Worm (Caenorhabditis elegans) whole organism, L4 larva: Measurements from ENCODE around the gene R07E5.17.
"Not testable (repeated sequence)": the region's sequence is repeated elsewhere in the genome, so short reads cannot be mapped to it uniquely, and the experiment has no call there.

Source experiments
- D1046.2 ChIP-seq: fragments of 200-800 bp; sonication (Bioruptor generic); IDR thresholded peaks from 2 replicates; pipeline ENCODE4 v1.3.6; 2022; ENCODE audit warnings: missing genetic modification characterization, missing compliant biosample characterization
- F10B5.3 ChIP-seq: sonication (generic microtip); optimal IDR thresholded peaks from 2 replicates; lab custom pipeline; 2016; ENCODE audit warnings: mild to moderate bottlenecking, missing genetic modification characterization, missing compliant biosample characterization
- F44E2.7 ChIP-seq: fragments of 200-800 bp; sonication (Bioruptor generic); IDR thresholded peaks from 2 replicates; pipeline ENCODE4 v2.1.2; 2022; ENCODE audit warnings: missing genetic modification characterization, missing compliant biosample characterization
- F49E8.2 ChIP-seq: sonication (generic microtip); optimal IDR thresholded peaks from 2 replicates; lab custom pipeline; 2016; ENCODE audit warnings: missing compliant biosample characterization, mild to moderate bottlenecking, missing genetic modification characterization, borderline replicate concordance
- Y105C5A.15 ChIP-seq: fragments of 200-800 bp; sonication (Bioruptor generic); IDR thresholded peaks from 2 replicates; pipeline ENCODE4 v1.3.6; 2022; ENCODE audit warnings: missing genetic modification characterization, missing compliant biosample characterization
- Y48G9A.11 ChIP-seq: fragments of 200-800 bp; sonication (Bioruptor generic); IDR thresholded peaks from 2 replicates; pipeline ENCODE4 v1.3.6; 2022; ENCODE audit warnings: missing genetic modification reagents, missing genetic modification characterization, missing compliant biosample characterization
- Y5F2A.4 ChIP-seq: fragments of 200-800 bp; sonication (Bioruptor generic); optimal IDR thresholded peaks from 2 replicates; lab custom pipeline; 2018; ENCODE audit warnings: mild to moderate bottlenecking, missing genetic modification characterization, missing compliant biosample characterization
- ZK337.2 ChIP-seq: fragments of 200-800 bp; sonication (Bioruptor generic); IDR thresholded peaks from 2 replicates; pipeline ENCODE4 v1.3.6; 2022; ENCODE audit warnings: missing genetic modification reagents, missing genetic modification characterization, missing compliant biosample characterization
- ZK546.5 ChIP-seq, 2 experiments: sonication (generic microtip); optimal IDR thresholded peaks; 2 replicates each; lab custom pipeline; 2017; ENCODE audit warnings: missing biosample characterization in 2 of 2, missing genetic modification characterization in 2 of 2
- arid-1 ChIP-seq: fragments of 200-800 bp; sonication (Bioruptor generic); conservative IDR thresholded peaks from 2 replicates; pipeline ENCODE4 v1.3.6; 2022; ENCODE audit warnings: missing genetic modification reagents, missing genetic modification characterization, missing compliant biosample characterization
- ceh-20 ChIP-seq: fragments of 200-800 bp; sonication (Bioruptor generic); IDR thresholded peaks from 2 replicates; pipeline ENCODE4 v1.3.6; 2022; ENCODE audit warnings: missing genetic modification reagents, missing genetic modification characterization, missing compliant biosample characterization
- ceh-44 ChIP-seq: fragments of 200-800 bp; sonication (Bioruptor generic); IDR thresholded peaks from 2 replicates; pipeline ENCODE4 v1.3.6; 2022; ENCODE audit warnings: missing genetic modification reagents, missing genetic modification characterization, missing compliant biosample characterization
- ceh-82 ChIP-seq: sonication (generic microtip); optimal IDR thresholded peaks from 2 replicates; lab custom pipeline; 2017; ENCODE audit warnings: missing biosample characterization, missing genetic modification characterization
- cey-2 ChIP-seq: sonication (generic microtip); optimal IDR thresholded peaks from 3 replicates; lab custom pipeline; 2017; ENCODE audit warnings: missing genetic modification characterization, mild to moderate bottlenecking, missing compliant biosample characterization, antibody characterized with exemption, borderline replicate concordance; ENCODE audit not compliant: insufficient read depth
- daf-16 ChIP-seq, 3 experiments: sonication (generic microtip); optimal IDR thresholded peaks; 2 replicates each; lab custom pipeline; 2016 to 2017; ENCODE audit warnings: missing genetic modification characterization in 3 of 3, missing genetic modification reagents in 3 of 3, mild to moderate bottlenecking in 2 of 3, missing compliant biosample characterization in 2 of 3, missing biosample characterization in 1 of 3, moderate library complexity in 1 of 3
- daf-19 ChIP-seq: fragments of 200-800 bp; sonication (Bioruptor generic); conservative IDR thresholded peaks from 2 replicates; pipeline ENCODE4 v1.3.6; 2022; ENCODE audit warnings: missing genetic modification characterization, missing compliant biosample characterization
- dmd-9 ChIP-seq: fragments of 200-800 bp; sonication (Bioruptor generic); IDR thresholded peaks from 2 replicates; pipeline ENCODE4 v1.3.6; 2022; ENCODE audit warnings: missing genetic modification reagents, missing genetic modification characterization, missing compliant biosample characterization
- egl-27 ChIP-seq: sonication (generic microtip); optimal IDR thresholded peaks from 3 replicates; lab custom pipeline; 2017; ENCODE audit warnings: missing biosample characterization, missing genetic modification reagents, missing genetic modification characterization
- hif-1 ChIP-seq, 2 experiments: sonication (generic microtip); optimal IDR thresholded peaks; 2 replicates each; lab custom pipeline; 2016 to 2017; ENCODE audit warnings: missing compliant biosample characterization in 2 of 2, missing genetic modification characterization in 2 of 2, missing genetic modification reagents in 2 of 2, missing genotype in 2 of 2, mild to moderate bottlenecking in 1 of 2
- hlh-11 ChIP-seq: fragments of 200-800 bp; sonication (Bioruptor generic); optimal IDR thresholded peaks from 2 replicates; lab custom pipeline; 2018; ENCODE audit warnings: mild to moderate bottlenecking, missing genetic modification characterization, missing compliant biosample characterization
- hlh-30 ChIP-seq: sonication (generic microtip); optimal IDR thresholded peaks from 2 replicates; lab custom pipeline; 2017; ENCODE audit warnings: antibody characterized with exemption, mild to moderate bottlenecking, missing genetic modification characterization, missing compliant biosample characterization; ENCODE audit not compliant: insufficient read depth
- hmg-1.1 ChIP-seq: fragments of 200-800 bp; sonication (Bioruptor generic); IDR thresholded peaks from 2 replicates; pipeline ENCODE4 v1.3.6; 2022; ENCODE audit warnings: missing genetic modification reagents, missing genetic modification characterization, missing compliant biosample characterization
- lin-1 ChIP-seq: fragments of 200-800 bp; sonication (Bioruptor generic); IDR thresholded peaks from 2 replicates; pipeline ENCODE4 v1.3.6; 2022; ENCODE audit warnings: missing genetic modification reagents, missing genetic modification characterization, missing compliant biosample characterization
- lin-13 ChIP-seq: fragments of 150-350 bp; optimal IDR thresholded peaks from 2 replicates; lab custom pipeline; 2014; ENCODE audit warnings: missing biosample characterization, missing genetic modification reagents, missing genetic modification characterization
- lin-15B ChIP-seq: fragments of 150-350 bp; sonication (generic microtip); optimal IDR thresholded peaks from 3 replicates; lab custom pipeline; 2014; ENCODE audit warnings: missing biosample characterization, missing genetic modification characterization
- lin-38 ChIP-seq: fragments of 200-800 bp; sonication (Bioruptor generic); IDR thresholded peaks from 2 replicates; pipeline ENCODE4 v1.3.6; 2022; ENCODE audit warnings: missing genetic modification reagents, missing genetic modification characterization, missing compliant biosample characterization
- lin-39 ChIP-seq: fragments of 150-350 bp; optimal IDR thresholded peaks from 2 replicates; lab custom pipeline; 2014; ENCODE audit warnings: missing biosample characterization, missing genetic modification reagents, missing genetic modification characterization
- madf-5 ChIP-seq, 2 experiments: fragments of 200-800 bp; sonication (Bioruptor generic); IDR thresholded peaks; 2 replicates each; pipeline ENCODE4 v1.3.6; 2022; ENCODE audit warnings: missing compliant biosample characterization in 2 of 2, missing genetic modification characterization in 2 of 2
- mdt-29 ChIP-seq: fragments of 200-800 bp; sonication (Bioruptor generic); IDR thresholded peaks from 2 replicates; pipeline ENCODE4 v1.3.6; 2022; ENCODE audit warnings: missing genetic modification reagents, missing genetic modification characterization, missing compliant biosample characterization
- mes-2 ChIP-seq: sonication (generic microtip); optimal IDR thresholded peaks from 2 replicates; lab custom pipeline; 2016; ENCODE audit warnings: missing genotype, mild to moderate bottlenecking, missing genetic modification characterization, missing compliant biosample characterization; ENCODE audit not compliant: poor library complexity, severe bottlenecking
- nhr-48 ChIP-seq: sonication (generic microtip); optimal IDR thresholded peaks from 2 replicates; lab custom pipeline; 2016; ENCODE audit warnings: mild to moderate bottlenecking, missing genetic modification characterization, missing compliant biosample characterization
- nhr-77 ChIP-seq: fragments of 150-350 bp; optimal IDR thresholded peaks from 2 replicates; lab custom pipeline; 2014; ENCODE audit warnings: missing biosample characterization, missing genetic modification characterization
- pha-4 ChIP-seq, 2 experiments: fragments of 150-350 bp in 1 of 2; fragments of 200-800 bp in 1 of 2; sonication (Bioruptor generic) in 1 of 2; IDR thresholded peaks in 1 of 2; optimal IDR thresholded peaks in 1 of 2; 2 replicates each; pipeline versions ENCODE4 v1.3.6 to Lab custom; 2014 to 2022; ENCODE audit warnings: missing genetic modification characterization in 2 of 2, missing genetic modification reagents in 2 of 2, missing biosample characterization in 1 of 2, missing compliant biosample characterization in 1 of 2
- php-3 ChIP-seq: fragments of 200-800 bp; sonication (Bioruptor generic); IDR thresholded peaks from 2 replicates; pipeline ENCODE4 v1.3.6; 2022; ENCODE audit warnings: missing genetic modification reagents, missing genetic modification characterization, missing compliant biosample characterization
- pqm-1 ChIP-seq: sonication (generic microtip); optimal IDR thresholded peaks from 2 replicates; lab custom pipeline; 2017; ENCODE audit warnings: missing biosample characterization, missing genetic modification characterization
- rbr-2 ChIP-seq: sonication (generic microtip); optimal IDR thresholded peaks from 2 replicates; lab custom pipeline; 2016; ENCODE audit warnings: missing genotype, missing genetic modification characterization, missing compliant biosample characterization
- snpc-1.2 ChIP-seq: fragments of 200-800 bp; sonication (Bioruptor generic); IDR thresholded peaks from 2 replicates; pipeline ENCODE4 v1.3.6; 2022; ENCODE audit warnings: missing genetic modification reagents, missing genetic modification characterization, missing compliant biosample characterization
- snpc-4 ChIP-seq: fragments of 150-350 bp; optimal IDR thresholded peaks from 2 replicates; lab custom pipeline; 2014; ENCODE audit warnings: missing biosample characterization, missing genetic modification characterization
- spr-3 ChIP-seq: fragments of 200-800 bp; sonication (Bioruptor generic); optimal IDR thresholded peaks from 2 replicates; lab custom pipeline; 2018; ENCODE audit warnings: mild to moderate bottlenecking, missing genetic modification characterization, missing compliant biosample characterization
- unc-130 ChIP-seq: sonication (generic microtip); optimal IDR thresholded peaks from 2 replicates; lab custom pipeline; 2016; ENCODE audit warnings: missing genetic modification reagents, missing genetic modification characterization, missing compliant biosample characterization
- vab-7 ChIP-seq: fragments of 200-800 bp; sonication (Bioruptor generic); IDR thresholded peaks from 2 replicates; pipeline ENCODE4 v1.3.6; 2022; ENCODE audit warnings: missing genetic modification reagents, missing genetic modification characterization, missing compliant biosample characterization
- zfp-3 ChIP-seq: fragments of 200-800 bp; sonication (Bioruptor generic); conservative IDR thresholded peaks from 2 replicates; pipeline ENCODE4 v1.3.6; 2022; ENCODE audit warnings: missing genetic modification reagents, missing genetic modification characterization, missing compliant biosample characterization
- ztf-11 ChIP-seq: fragments of 150-350 bp; optimal IDR thresholded peaks from 2 replicates; lab custom pipeline; 2014; ENCODE audit warnings: missing biosample characterization, missing genetic modification characterization
- ztf-7 ChIP-seq: fragments of 150-350 bp; optimal IDR thresholded peaks from 2 replicates; lab custom pipeline; 2014; ENCODE audit warnings: missing biosample characterization, missing genetic modification characterization

R07E5.17 gene

ce11 chrIII:4426711-4427218 is 22.5 kb upstream of the R07E5.17 start (continued):
- TF ChIP-seq ceh-44 (GFP tag; lab: Robert Waterston, UW) (0 out of 2 replicates have a peak, but pooled peaks have one; percentile 40), pha-4 (GFP tag; IDR thresholded peaks at IDR 0.05; lab: Robert Waterston, UW) (peak; percentile 90), ZK337.2 (GFP tag; lab: Robert Waterston, UW) (0 out of 2 replicates have a peak, but pooled peaks have one; percentile 6), Y48G9A.11 (peak; percentile 80), php-3 (GFP tag; lab: Robert Waterston, UW) (peak; percentile 79), dmd-9 (peak; percentile 69; the same call in 1 of the 2 replicates), madf-5 (GFP tag; IDR thresholded peaks at IDR 0.05; lab: Robert Waterston, UW) (peak; percentile 60 to 80; a peak in 2 of 4 replicates), lin-38 (GFP tag; lab: Robert Waterston, UW) (peak; percentile 83), lin-1 (GFP tag; lab: Robert Waterston, UW) (peak; percentile 73; the same call in 1 of the 2 replicates), zfp-3 (GFP tag; lab: Robert Waterston, UW) (peak; percentile 76), vab-7 (GFP tag; lab: Robert Waterston, UW) (peak; percentile 89), F44E2.7 (GFP tag; lab: Robert Waterston, UW) (0 out of 2 replicates have a peak, but pooled peaks have one; percentile 83), Y105C5A.15 (GFP tag; lab: Robert Waterston, UW) (peak; percentile 57; the same call in 1 of the 2 replicates), D1046.2 (GFP tag; lab: Robert Waterston, UW) (peak; percentile 91), snpc-1.2 (GFP tag; lab: Robert Waterston, UW) (peak; percentile 86), daf-16 (GFP tag; optimal IDR thresholded peaks at IDR 0.05; lab: Kevin White, UChicago) (peak in 1 of 2 experiments; percentile 8)
- TF ChIP-seq pha-4, daf-16 (tag; optimal IDR thresholded peaks at IDR 0.05; lab: Kevin White, UChicago): not testable (repeated sequence)

- no peak for TF ChIP-seq madf-5 (GFP tag; IDR thresholded peaks at IDR 0.05; lab: Robert Waterston, UW)
- no peak for TF ChIP-seq pqm-1
- peak; percentile 19 for TF ChIP-seq lin-13 (GFP tag; lab: Kevin White, UChicago)
- peak; percentile 70 for TF ChIP-seq lin-38 (GFP tag; lab: Robert Waterston, UW)
- peak; percentile 42; the same call in 1 of the 2 replicates for TF ChIP-seq hmg-1.1 (GFP tag; lab: Robert Waterston, UW)
- TF ChIP-seq nhr-48 (tag; lab: Kevin White, UChicago): peak; percentile 17
- TF ChIP-seq daf-19 (GFP tag; lab: Robert Waterston, UW): 0 out of 2 replicates have a peak, but pooled peaks have one; percentile 35
- TF ChIP-seq mes-2 (tag; lab: Kevin White, UChicago): peak; percentile 76
- no peak for TF ChIP-seq F49E8.2
- peak; percentile 55 for TF ChIP-seq rbr-2 (tag; lab: Kevin White, UChicago)
- TF ChIP-seq ceh-20 (GFP tag; lab: Robert Waterston, UW): no peak
- TF ChIP-seq snpc-4 (tag; lab: Kevin White, UChicago): no peak
- TF ChIP-seq php-3 (GFP tag; lab: Robert Waterston, UW): no peak
- TF ChIP-seq mdt-29 (GFP tag; lab: Robert Waterston, UW): no peak
- no peak for TF ChIP-seq unc-130
- no peak for TF ChIP-seq ztf-11 (tag; lab: Kevin White, UChicago)
- TF ChIP-seq ZK546.5 (tag; optimal IDR thresholded peaks at IDR 0.05; lab: Kevin White, UChicago): no peak
- TF ChIP-seq ceh-82 (tag; lab: Kevin White, UChicago): no peak
- TF ChIP-seq arid-1 (GFP tag; lab: Robert Waterston, UW): no peak
- TF ChIP-seq egl-27 (tag; lab: Kevin White, UChicago): no peak
- TF ChIP-seq Y5F2A.4: no peak
- TF ChIP-seq hif-1 (tag; optimal IDR thresholded peaks at IDR 0.05; lab: Kevin White, UChicago): peak in 1 of 2 experiments; percentile 72
- TF ChIP-seq spr-3 (GFP tag; lab: Kevin White, UChicago): no peak
- TF ChIP-seq ceh-44 (GFP tag; lab: Robert Waterston, UW): no peak
- TF ChIP-seq nhr-77 (tag; lab: Kevin White, UChicago): peak; percentile 17
- peak; percentile 92 for TF ChIP-seq hlh-30 (tag; lab: Kevin White, UChicago)
- peak; percentile 55 for TF ChIP-seq hlh-11
- TF ChIP-seq lin-15B: peak; percentile 33
- no peak for TF ChIP-seq cey-2 (tag; lab: Kevin White, UChicago)
- no peak for TF ChIP-seq lin-39 (tag; lab: Kevin White, UChicago)
- peak; percentile 47 for TF ChIP-seq ztf-7
- TF ChIP-seq F10B5.3 (tag; lab: Kevin White, UChicago): no peak
These were observed 15.1 kb upstream of the R07E5.17 start, which contains the start of the genes R07E5.7 and cku-80 for ce11 chrIII:4419117-4419978. TSS of gene R07E5.7 (minus strand) at chrIII:4419167. TSS of gene cku-80 (plus strand) at chrIII:4419848.
